Worm (Caenorhabditis elegans) whole organism, L4 larva: ENCODE results near the gene srh-2.

ENCODE experiments used
- F10B5.3 ChIP-seq: sonication (generic microtip); optimal IDR thresholded peaks from 2 replicates; lab custom pipeline; 2016; ENCODE audit warnings: mild to moderate bottlenecking, missing genetic modification characterization, missing compliant biosample characterization
- F26F4.8 ChIP-seq: fragments of 200-800 bp; sonication (Bioruptor generic); conservative IDR thresholded peaks from 2 replicates; pipeline ENCODE4 v1.3.6; 2022; ENCODE audit warnings: missing genetic modification characterization, missing compliant biosample characterization
- F49E8.2 ChIP-seq: sonication (generic microtip); optimal IDR thresholded peaks from 2 replicates; lab custom pipeline; 2016; ENCODE audit warnings: missing compliant biosample characterization, mild to moderate bottlenecking, missing genetic modification characterization, borderline replicate concordance
- R02D3.7 ChIP-seq: fragments of 150-350 bp; sonication (generic microtip); optimal IDR thresholded peaks from 3 replicates; lab custom pipeline; 2014; ENCODE audit warnings: missing biosample characterization, missing genetic modification characterization
- Y75B8A.6 ChIP-seq: fragments of 200-800 bp; sonication (Bioruptor generic); IDR thresholded peaks from 2 replicates; pipeline ENCODE4 v1.3.6; 2022; ENCODE audit warnings: missing genetic modification reagents, missing genetic modification characterization, missing compliant biosample characterization
- ZK546.5 ChIP-seq, 2 experiments: sonication (generic microtip); optimal IDR thresholded peaks; 2 replicates each; lab custom pipeline; 2017; ENCODE audit warnings: missing biosample characterization in 2 of 2, missing genetic modification characterization in 2 of 2
- aha-1 ChIP-seq: fragments of 150-350 bp; peaks from one replicate; lab custom pipeline; 2014; ENCODE audit warnings: missing biosample characterization, missing genetic modification characterization
- aly-2 ChIP-seq: sonication (generic microtip); optimal IDR thresholded peaks from 2 replicates; lab custom pipeline; 2018; ENCODE audit warnings: missing biosample characterization, missing genetic modification characterization
- ama-1 ChIP-seq: fragments of 150-350 bp; optimal IDR thresholded peaks from 2 replicates; lab custom pipeline; 2014; ENCODE audit warnings: inconsistent platforms, mixed read lengths
- ceh-20 ChIP-seq: fragments of 200-800 bp; sonication (Bioruptor generic); IDR thresholded peaks from 2 replicates; pipeline ENCODE4 v1.3.6; 2022; ENCODE audit warnings: missing genetic modification reagents, missing genetic modification characterization, missing compliant biosample characterization
- ceh-62 ChIP-seq: sonication (generic microtip); optimal IDR thresholded peaks from 2 replicates; lab custom pipeline; 2017; ENCODE audit warnings: missing biosample characterization, missing genetic modification characterization
- cey-2 ChIP-seq: sonication (generic microtip); optimal IDR thresholded peaks from 3 replicates; lab custom pipeline; 2017; ENCODE audit warnings: missing genetic modification characterization, mild to moderate bottlenecking, missing compliant biosample characterization, antibody characterized with exemption, borderline replicate concordance; ENCODE audit not compliant: insufficient read depth
- ctbp-1 ChIP-seq: fragments of 200-800 bp; sonication (Bioruptor generic); IDR thresholded peaks from 2 replicates; pipeline ENCODE4 v1.3.6; 2022; ENCODE audit warnings: missing genetic modification reagents, missing genetic modification characterization, missing compliant biosample characterization
- daf-12 ChIP-seq: fragments of 150-350 bp; optimal IDR thresholded peaks from 2 replicates; lab custom pipeline; 2014; ENCODE audit warnings: missing biosample characterization, missing genetic modification reagents, missing genetic modification characterization
- daf-19 ChIP-seq: fragments of 200-800 bp; sonication (Bioruptor generic); conservative IDR thresholded peaks from 2 replicates; pipeline ENCODE4 v1.3.6; 2022; ENCODE audit warnings: missing genetic modification characterization, missing compliant biosample characterization
- dpl-1 ChIP-seq: fragments of 150-350 bp; optimal IDR thresholded peaks from 2 replicates; lab custom pipeline; 2014; ENCODE audit warnings: missing biosample characterization, missing genetic modification reagents, missing genetic modification characterization
- duxl-1 ChIP-seq: sonication (generic microtip); optimal IDR thresholded peaks from 2 replicates; lab custom pipeline; 2016; ENCODE audit warnings: mild to moderate bottlenecking, missing genetic modification characterization, moderate library complexity, missing compliant biosample characterization; ENCODE audit not compliant: poor library complexity
- dve-1 ChIP-seq: sonication (generic microtip); optimal IDR thresholded peaks from 2 replicates; lab custom pipeline; 2017; ENCODE audit warnings: antibody characterized with exemption, mild to moderate bottlenecking, missing genetic modification characterization, missing compliant biosample characterization; ENCODE audit not compliant: insufficient read depth
- egl-27 ChIP-seq: sonication (generic microtip); optimal IDR thresholded peaks from 3 replicates; lab custom pipeline; 2017; ENCODE audit warnings: missing biosample characterization, missing genetic modification reagents, missing genetic modification characterization
- egl-43 ChIP-seq: fragments of 200-800 bp; sonication (Bioruptor generic); IDR thresholded peaks from 2 replicates; pipeline ENCODE4 v1.3.6; 2022; ENCODE audit warnings: missing genetic modification reagents, missing genetic modification characterization, missing compliant biosample characterization
- hlh-11 ChIP-seq: fragments of 200-800 bp; sonication (Bioruptor generic); optimal IDR thresholded peaks from 2 replicates; lab custom pipeline; 2018; ENCODE audit warnings: mild to moderate bottlenecking, missing genetic modification characterization, missing compliant biosample characterization
- hlh-30 ChIP-seq: sonication (generic microtip); optimal IDR thresholded peaks from 2 replicates; lab custom pipeline; 2017; ENCODE audit warnings: antibody characterized with exemption, mild to moderate bottlenecking, missing genetic modification characterization, missing compliant biosample characterization; ENCODE audit not compliant: insufficient read depth
- hmg-1.1 ChIP-seq: fragments of 200-800 bp; sonication (Bioruptor generic); IDR thresholded peaks from 2 replicates; pipeline ENCODE4 v1.3.6; 2022; ENCODE audit warnings: missing genetic modification reagents, missing genetic modification characterization, missing compliant biosample characterization
- lin-29 ChIP-seq: fragments of 200-800 bp; sonication (Bioruptor generic); IDR thresholded peaks from 2 replicates; pipeline ENCODE4 v1.3.6; 2022; ENCODE audit warnings: missing genetic modification reagents, missing genetic modification characterization, missing compliant biosample characterization
- lsy-2 ChIP-seq, 2 experiments: fragments of 150-350 bp in 1 of 2; sonication (generic microtip) in 1 of 2; optimal IDR thresholded peaks; 2 replicates each; lab custom pipeline; 2014 to 2017; ENCODE audit warnings: missing biosample characterization in 2 of 2, missing genetic modification characterization in 2 of 2
- madf-5 ChIP-seq, 2 experiments: fragments of 200-800 bp; sonication (Bioruptor generic); IDR thresholded peaks; 2 replicates each; pipeline ENCODE4 v1.3.6; 2022; ENCODE audit warnings: missing compliant biosample characterization in 2 of 2, missing genetic modification characterization in 2 of 2
- mdt-29 ChIP-seq: fragments of 200-800 bp; sonication (Bioruptor generic); IDR thresholded peaks from 2 replicates; pipeline ENCODE4 v1.3.6; 2022; ENCODE audit warnings: missing genetic modification reagents, missing genetic modification characterization, missing compliant biosample characterization
- mep-1 ChIP-seq: fragments of 150-350 bp; sonication (generic microtip); optimal IDR thresholded peaks from 3 replicates; lab custom pipeline; 2014; ENCODE audit warnings: missing biosample characterization, missing genetic modification characterization
- mes-2 ChIP-seq: sonication (generic microtip); optimal IDR thresholded peaks from 2 replicates; lab custom pipeline; 2016; ENCODE audit warnings: missing genotype, mild to moderate bottlenecking, missing genetic modification characterization, missing compliant biosample characterization; ENCODE audit not compliant: poor library complexity, severe bottlenecking
- nhr-10 ChIP-seq: fragments of 150-350 bp; optimal IDR thresholded peaks from 2 replicates; lab custom pipeline; 2014; ENCODE audit warnings: missing biosample characterization, missing genetic modification characterization
- nhr-102 ChIP-seq: sonication (generic microtip); optimal IDR thresholded peaks from 2 replicates; lab custom pipeline; 2016; ENCODE audit warnings: mild to moderate bottlenecking, missing genetic modification characterization, moderate library complexity, missing compliant biosample characterization
- nhr-11 ChIP-seq: fragments of 150-350 bp; optimal IDR thresholded peaks from 2 replicates; lab custom pipeline; 2014; ENCODE audit warnings: missing biosample characterization, missing genetic modification characterization
- nhr-111 ChIP-seq: fragments of 200-800 bp; sonication (Bioruptor generic); optimal IDR thresholded peaks from 2 replicates; lab custom pipeline; 2018; ENCODE audit warnings: mild to moderate bottlenecking, missing genetic modification characterization, missing compliant biosample characterization
- nhr-237 ChIP-seq: sonication (generic microtip); optimal IDR thresholded peaks from 2 replicates; lab custom pipeline; 2017; ENCODE audit warnings: missing biosample characterization, missing genetic modification characterization
- nhr-28 ChIP-seq: fragments of 150-350 bp; optimal IDR thresholded peaks from 2 replicates; lab custom pipeline; 2014; ENCODE audit warnings: missing biosample characterization, missing genetic modification characterization
- nhr-41 ChIP-seq: fragments of 200-800 bp; sonication (Bioruptor generic); IDR thresholded peaks from 2 replicates; pipeline ENCODE4 v1.3.6; 2022; ENCODE audit warnings: missing genetic modification reagents, missing genetic modification characterization, missing compliant biosample characterization
- nhr-42 ChIP-seq: fragments of 200-800 bp; sonication (Bioruptor generic); IDR thresholded peaks from 2 replicates; pipeline ENCODE4 v1.3.6; 2022; ENCODE audit warnings: missing genetic modification characterization, missing compliant biosample characterization
- php-3 ChIP-seq: fragments of 200-800 bp; sonication (Bioruptor generic); IDR thresholded peaks from 2 replicates; pipeline ENCODE4 v1.3.6; 2022; ENCODE audit warnings: missing genetic modification reagents, missing genetic modification characterization, missing compliant biosample characterization
- pqm-1 ChIP-seq: sonication (generic microtip); optimal IDR thresholded peaks from 2 replicates; lab custom pipeline; 2017; ENCODE audit warnings: missing biosample characterization, missing genetic modification characterization
- saeg-2 ChIP-seq: fragments of 200-800 bp; sonication (Bioruptor generic); IDR thresholded peaks from 2 replicates; pipeline ENCODE4 v1.3.6; 2022; ENCODE audit warnings: missing genetic modification reagents, missing genetic modification characterization, missing compliant biosample characterization
- sdz-12 ChIP-seq: fragments of 200-800 bp; sonication (Bioruptor generic); optimal IDR thresholded peaks from 2 replicates; lab custom pipeline; 2018; ENCODE audit warnings: mild to moderate bottlenecking, missing genetic modification characterization, missing compliant biosample characterization
- set-16 ChIP-seq: fragments of 200-800 bp; sonication (Bioruptor generic); IDR thresholded peaks from 2 replicates; pipeline ENCODE4 v1.3.6; 2022; ENCODE audit warnings: missing genetic modification reagents, missing genetic modification characterization, missing compliant biosample characterization
- snpc-4 ChIP-seq: fragments of 150-350 bp; optimal IDR thresholded peaks from 2 replicates; lab custom pipeline; 2014; ENCODE audit warnings: missing biosample characterization, missing genetic modification characterization
- spr-3 ChIP-seq: fragments of 200-800 bp; sonication (Bioruptor generic); optimal IDR thresholded peaks from 2 replicates; lab custom pipeline; 2018; ENCODE audit warnings: mild to moderate bottlenecking, missing genetic modification characterization, missing compliant biosample characterization
- unc-130 ChIP-seq: sonication (generic microtip); optimal IDR thresholded peaks from 2 replicates; lab custom pipeline; 2016; ENCODE audit warnings: missing genetic modification reagents, missing genetic modification characterization, missing compliant biosample characterization
- zfp-3 ChIP-seq: fragments of 200-800 bp; sonication (Bioruptor generic); conservative IDR thresholded peaks from 2 replicates; pipeline ENCODE4 v1.3.6; 2022; ENCODE audit warnings: missing genetic modification reagents, missing genetic modification characterization, missing compliant biosample characterization
- zip-11 ChIP-seq: fragments of 200-800 bp; sonication (Bioruptor generic); IDR thresholded peaks from 2 replicates; pipeline ENCODE4 v1.3.6; 2022; ENCODE audit warnings: missing genetic modification characterization, missing compliant biosample characterization
- zip-2 ChIP-seq: fragments of 150-350 bp; optimal IDR thresholded peaks from 2 replicates; lab custom pipeline; 2014; ENCODE audit warnings: missing biosample characterization, missing genetic modification characterization

Gene srh-2

ce11 chrV:727484-728351 is at the start of gene srh-2, which contains the start of gene icl-1:
Gene srh-2 (plus strand): TSS chrV:728301.
Gene icl-1 (minus strand): TSS chrV:728004.
- TF ChIP-seq nhr-41 (GFP tag; lab: Robert Waterston, UW) (no peak), F10B5.3 (no peak), ceh-62 (tag; lab: Kevin White, UChicago) (no peak), hlh-11 (peak; percentile 84), zfp-3 (GFP tag; lab: Robert Waterston, UW) (peak; percentile 48), R02D3.7 (tag; lab: Kevin White, UChicago) (no peak), nhr-102 (peak; percentile 52), php-3 (GFP tag; lab: Robert Waterston, UW) (no peak), hlh-30 (peak; percentile 62), nhr-42 (GFP tag; lab: Robert Waterston, UW) (0 out of 2 replicates have a peak, but pooled peaks have one; percentile 46), madf-5 (GFP tag; IDR thresholded peaks at IDR 0.05; lab: Robert Waterston, UW) (0 out of 4 replicates have a peak, but pooled peaks of 1 of the 2 experiments have one; percentile 25), nhr-10 (tag; lab: Kevin White, UChicago) (peak; percentile 64), mes-2 (tag; lab: Kevin White, UChicago) (peak; percentile 55), snpc-4 (tag; lab: Kevin White, UChicago) (no peak), dpl-1 (peak; percentile 1), egl-43 (peak; percentile 73), ceh-20 (GFP tag; lab: Robert Waterston, UW) (peak; percentile 9; the same call in 1 of the 2 replicates), hmg-1.1 (GFP tag; lab: Robert Waterston, UW) (peak; percentile 42; the same call in 1 of the 2 replicates), zip-2 (tag; lab: Kevin White, UChicago) (no peak), aly-2 (tag; lab: Kevin White, UChicago) (no peak), ZK546.5 (tag; optimal IDR thresholded peaks at IDR 0.05; lab: Kevin White, UChicago) (no peak), saeg-2 (GFP tag; lab: Robert Waterston, UW) (peak; percentile 57; the same call in 1 of the 2 replicates), nhr-111 (GFP tag; lab: Kevin White, UChicago) (peak; percentile 82), spr-3 (GFP tag; lab: Kevin White, UChicago) (peak; percentile 48), lin-29 (GFP tag; lab: Robert Waterston, UW) (peak; percentile 38; the same call in 1 of the 2 replicates), ama-1 (lab: Kevin White, UChicago) (peak; percentile 95), sdz-12 (GFP tag; lab: Kevin White, UChicago) (peak; percentile 84), nhr-237 (tag; lab: Kevin White, UChicago) (no peak), cey-2 (tag; lab: Kevin White, UChicago) (no peak), duxl-1 (peak; percentile 65), F26F4.8 (GFP tag; lab: Robert Waterston, UW) (no peak), pqm-1 (tag; lab: Kevin White, UChicago) (no peak), ctbp-1 (GFP tag; lab: Robert Waterston, UW) (peak; percentile 6), set-16 (GFP tag; lab: Robert Waterston, UW) (peak; percentile 76), lsy-2 (tag; optimal IDR thresholded peaks at IDR 0.05; lab: Kevin White, UChicago) (peak in 1 of 2 experiments; percentile 47), dve-1 (tag; lab: Kevin White, UChicago) (peak; percentile 85), daf-12 (tag; lab: Kevin White, UChicago) (no peak), mdt-29 (GFP tag; lab: Robert Waterston, UW) (peak; percentile 48; the same call in 1 of the 2 replicates), egl-27 (no peak), aha-1 (peak; percentile 90), nhr-11 (tag; lab: Kevin White, UChicago) (peak; percentile 36), nhr-28 (tag; lab: Kevin White, UChicago) (peak; percentile 67), mep-1 (peak; percentile 73), zip-11 (GFP tag; lab: Robert Waterston, UW) (0 out of 2 replicates have a peak, but pooled peaks have one; percentile 16), daf-19 (GFP tag; lab: Robert Waterston, UW) (peak; percentile 68; the same call in 1 of the 2 replicates), unc-130 (no peak), F49E8.2 (tag; lab: Kevin White, UChicago) (no peak), Y75B8A.6 (no peak; the same call in 1 of the 2 replicates)
